Fruit fly (Drosophila melanogaster) whole organism, embryonic: ENCODE results near the gene MED18.
A peak's percentile ranks its signal among the peaks of the same experiment; 100 is the strongest.

Source experiments
- CG10267 ChIP-seq: fragments of 200-800 bp; sonication (Bioruptor generic); optimal IDR thresholded peaks from 2 replicates; lab custom pipeline; 2018; ENCODE audit warnings: missing biosample characterization, mild to moderate bottlenecking, missing genetic modification characterization, moderate library complexity
- CG10543 ChIP-seq: fragments of 200-800 bp; sonication (Bioruptor generic); optimal IDR thresholded peaks from 3 replicates; lab custom pipeline; 2017; ENCODE audit warnings: missing biosample characterization, mild to moderate bottlenecking, missing genetic modification characterization, moderate library complexity
- CG10959 ChIP-seq: fragments of 200-800 bp; sonication (Bioruptor generic); IDR thresholded peaks from 2 replicates; pipeline ENCODE4 v1.3.6; 2022; ENCODE audit warnings: missing biosample characterization, missing genetic modification characterization
- CG12219 ChIP-seq: fragments of 200-800 bp; sonication (Bioruptor generic); optimal IDR thresholded peaks from 3 replicates; lab custom pipeline; 2018; ENCODE audit warnings: missing biosample characterization, mild to moderate bottlenecking, missing genetic modification characterization
- CG13894 ChIP-seq: fragments of 200-800 bp; sonication (Bioruptor generic); optimal IDR thresholded peaks from 3 replicates; lab custom pipeline; 2018; ENCODE audit warnings: missing biosample characterization, mild to moderate bottlenecking, missing genetic modification characterization, moderate library complexity
- CG15269 ChIP-seq: fragments of 200-800 bp; sonication (Bioruptor generic); optimal IDR thresholded peaks from 2 replicates; lab custom pipeline; 2018; ENCODE audit warnings: missing biosample characterization, mild to moderate bottlenecking, missing genetic modification characterization, moderate library complexity
- CG1602 ChIP-seq: fragments of 200-800 bp; sonication (Bioruptor generic); optimal IDR thresholded peaks from 3 replicates; lab custom pipeline; 2016; ENCODE audit warnings: missing biosample characterization, missing genetic modification characterization
- CG1603 ChIP-seq: fragments of 200-800 bp; sonication (Bioruptor generic); optimal IDR thresholded peaks from 2 replicates; lab custom pipeline; 2019; ENCODE audit warnings: missing biosample characterization, mild to moderate bottlenecking, missing genetic modification characterization, moderate library complexity
- CG1647 ChIP-seq: fragments of 200-800 bp; sonication (Bioruptor generic); optimal IDR thresholded peaks from 3 replicates; lab custom pipeline; 2016; ENCODE audit warnings: missing biosample characterization, missing genetic modification characterization
- CG17359 ChIP-seq: fragments of 200-800 bp; sonication (Bioruptor generic); optimal IDR thresholded peaks from 3 replicates; lab custom pipeline; 2018; ENCODE audit warnings: missing biosample characterization, mild to moderate bottlenecking, missing genetic modification characterization, moderate library complexity
- CG18476 ChIP-seq: fragments of 200-800 bp; sonication (Bioruptor generic); optimal IDR thresholded peaks from 2 replicates; lab custom pipeline; 2016; ENCODE audit warnings: missing biosample characterization, mild to moderate bottlenecking, missing genetic modification characterization
- CG18599 ChIP-seq: fragments of 200-800 bp; sonication (Bioruptor generic); optimal IDR thresholded peaks from 3 replicates; lab custom pipeline; 2017; ENCODE audit warnings: missing biosample characterization, missing genetic modification characterization, mild to moderate bottlenecking, moderate library complexity, missing genetic modification reagents
- CG4404 ChIP-seq: fragments of 200-800 bp; sonication (Bioruptor generic); IDR thresholded peaks from 2 replicates; pipeline ENCODE4 v1.3.6; 2022; ENCODE audit warnings: missing biosample characterization, missing genetic modification characterization
- CG6854 ChIP-seq: fragments of 200-800 bp; sonication (Bioruptor generic); optimal IDR thresholded peaks from 3 replicates; lab custom pipeline; 2017; ENCODE audit warnings: missing biosample characterization, mild to moderate bottlenecking, missing genetic modification characterization
- CG7271 ChIP-seq: fragments of 200-800 bp; sonication (Bioruptor generic); optimal IDR thresholded peaks from 2 replicates; lab custom pipeline; 2018; ENCODE audit warnings: missing biosample characterization, mild to moderate bottlenecking, missing genetic modification characterization, moderate library complexity
- CG8359 ChIP-seq: fragments of 200-800 bp; sonication (Bioruptor generic); optimal IDR thresholded peaks from 2 replicates; lab custom pipeline; 2017; ENCODE audit warnings: missing biosample characterization, mild to moderate bottlenecking, missing genetic modification characterization, borderline replicate concordance
- CG9215 ChIP-seq: fragments of 200-800 bp; sonication (Bioruptor generic); IDR thresholded peaks from 2 replicates; pipeline ENCODE4 v1.3.6; 2022; ENCODE audit warnings: missing biosample characterization, missing genetic modification characterization
- CG9437 ChIP-seq: fragments of 200-800 bp; sonication (Bioruptor generic); optimal IDR thresholded peaks from 2 replicates; lab custom pipeline; 2018; ENCODE audit warnings: missing biosample characterization, mild to moderate bottlenecking, missing genetic modification characterization
- E2f1 ChIP-seq: fragments of 200-800 bp; sonication (Bioruptor generic); IDR thresholded peaks from 2 replicates; pipeline ENCODE4 v1.3.6; 2022; ENCODE audit warnings: missing biosample characterization, missing genetic modification characterization
- Gug ChIP-seq: fragments of 200-800 bp; sonication (Bioruptor generic); IDR thresholded peaks from 4 replicates; pipeline ENCODE4 v1.3.6; 2022; ENCODE audit warnings: missing biosample characterization, missing genetic modification characterization
- HLH3B ChIP-seq: fragments of 200-800 bp; sonication (Bioruptor generic); IDR thresholded peaks from 2 replicates; pipeline ENCODE4 v1.3.6; 2022; ENCODE audit warnings: missing biosample characterization, missing genetic modification characterization
- Hmr ChIP-seq: fragments of 200-800 bp; sonication (Bioruptor generic); optimal IDR thresholded peaks from 3 replicates; lab custom pipeline; 2017; ENCODE audit warnings: mild to moderate bottlenecking, missing biosample characterization, missing genetic modification reagents, missing genetic modification characterization
- Hr39 ChIP-seq: fragments of >200 bp; optimal IDR thresholded peaks from 2 replicates; lab custom pipeline; 2017
- Kr ChIP-seq: fragments of 200-800 bp; sonication (Bioruptor generic); optimal IDR thresholded peaks from 2 replicates; lab custom pipeline; 2017; ENCODE audit warnings: missing biosample characterization, mild to moderate bottlenecking, missing genetic modification characterization
- Mad ChIP-seq: fragments of 200-800 bp; sonication (Bioruptor generic); optimal IDR thresholded peaks from 2 replicates; lab custom pipeline; 2016; ENCODE audit warnings: missing biosample characterization, missing genetic modification characterization
- Mrtf ChIP-seq: fragments of 200-800 bp; sonication (Bioruptor generic); IDR thresholded peaks from 3 replicates; pipeline ENCODE4 v1.3.6; 2022; ENCODE audit warnings: missing biosample characterization, missing genetic modification characterization
- Myb ChIP-seq: fragments of 200-800 bp; sonication (Bioruptor generic); optimal IDR thresholded peaks from 2 replicates; lab custom pipeline; 2016; ENCODE audit warnings: missing biosample characterization, missing genetic modification characterization
- Optix ChIP-seq: fragments of 200-800 bp; sonication (Bioruptor generic); IDR thresholded peaks from 3 replicates; pipeline ENCODE4 v1.3.6; 2022; ENCODE audit warnings: missing biosample characterization, missing genetic modification characterization
- Side ChIP-seq: fragments of 200-800 bp; sonication (Bioruptor generic); optimal IDR thresholded peaks from 2 replicates; lab custom pipeline; 2016; ENCODE audit warnings: missing biosample characterization, missing genetic modification characterization
- Tbp ChIP-seq: fragments of >200 bp; optimal IDR thresholded peaks from 2 replicates; lab custom pipeline; 2018; ENCODE audit warnings: missing biosample characterization, missing genetic modification characterization
- Xbp1 ChIP-seq: fragments of 200-800 bp; sonication (Bioruptor generic); optimal IDR thresholded peaks from 3 replicates; lab custom pipeline; 2016; ENCODE audit warnings: missing biosample characterization, mild to moderate bottlenecking, missing genetic modification characterization
- aop ChIP-seq: fragments of 200-800 bp; sonication (Bioruptor generic); IDR thresholded peaks from 2 replicates; pipeline ENCODE4 v1.3.6; 2022; ENCODE audit warnings: missing biosample characterization, missing genetic modification characterization
- bab2 ChIP-seq: fragments of 200-800 bp; sonication (Bioruptor generic); optimal IDR thresholded peaks from 2 replicates; lab custom pipeline; 2016; ENCODE audit warnings: missing biosample characterization, missing genetic modification characterization
- bbx ChIP-seq: fragments of 200-800 bp; sonication (Bioruptor generic); IDR thresholded peaks from 2 replicates; pipeline ENCODE4 v1.3.6; 2022; ENCODE audit warnings: missing biosample characterization, missing genetic modification characterization; ENCODE audit not compliant: partially characterized antibody
- dmrt11E ChIP-seq: fragments of 200-800 bp; sonication (Bioruptor generic); optimal IDR thresholded peaks from 3 replicates; lab custom pipeline; 2018; ENCODE audit warnings: missing biosample characterization, mild to moderate bottlenecking, missing genetic modification characterization, moderate library complexity
- gcm2 ChIP-seq: fragments of 200-800 bp; sonication (Bioruptor generic); optimal IDR thresholded peaks from 2 replicates; lab custom pipeline; 2016; ENCODE audit warnings: missing biosample characterization, missing genetic modification characterization
- hb ChIP-seq: fragments of 200-800 bp; sonication (Bioruptor generic); IDR thresholded peaks from 3 replicates; pipeline ENCODE4 v1.3.6; 2022; ENCODE audit warnings: missing biosample characterization, missing genetic modification characterization; ENCODE audit not compliant: partially characterized antibody
- jing ChIP-seq: fragments of 200-800 bp; sonication (Bioruptor generic); optimal IDR thresholded peaks from 2 replicates; lab custom pipeline; 2018; ENCODE audit warnings: missing biosample characterization, mild to moderate bottlenecking, missing genetic modification characterization
- kni ChIP-seq: fragments of 200-800 bp; sonication (Bioruptor generic); optimal IDR thresholded peaks from 3 replicates; lab custom pipeline; 2017; ENCODE audit warnings: mild to moderate bottlenecking, missing biosample characterization, missing genetic modification reagents, missing genetic modification characterization
- knrl ChIP-seq: fragments of 200-800 bp; sonication (Bioruptor generic); IDR thresholded peaks from 3 replicates; pipeline ENCODE4 v1.3.6; 2022; ENCODE audit warnings: missing biosample characterization, missing genetic modification characterization; ENCODE audit not compliant: partially characterized antibody
- lmd ChIP-seq: fragments of 200-800 bp; sonication (Bioruptor generic); IDR thresholded peaks from 2 replicates; pipeline ENCODE4 v1.3.6; 2022; ENCODE audit warnings: missing biosample characterization, missing genetic modification characterization
- oc ChIP-seq: fragments of 200-800 bp; sonication (Bioruptor generic); optimal IDR thresholded peaks from 2 replicates; lab custom pipeline; 2018; ENCODE audit warnings: missing biosample characterization, mild to moderate bottlenecking, missing genetic modification characterization, moderate library complexity
- otp ChIP-seq: fragments of 200-800 bp; sonication (Bioruptor generic); IDR thresholded peaks from 3 replicates; pipeline ENCODE4, ENCODE4 v1.3.6; 2022; ENCODE audit warnings: missing biosample characterization, missing genetic modification characterization
- phol ChIP-seq: fragments of 200-800 bp; sonication (Bioruptor generic); optimal IDR thresholded peaks from 3 replicates; lab custom pipeline; 2018; ENCODE audit warnings: missing biosample characterization, mild to moderate bottlenecking, missing genetic modification characterization, moderate library complexity
- pum ChIP-seq: fragments of 200-800 bp; sonication (Bioruptor generic); optimal IDR thresholded peaks from 2 replicates; lab custom pipeline; 2016; ENCODE audit warnings: missing biosample characterization, missing genetic modification characterization
- shn ChIP-seq: fragments of 200-800 bp; sonication (Bioruptor generic); optimal IDR thresholded peaks from 3 replicates; lab custom pipeline; 2016; ENCODE audit warnings: missing biosample characterization, missing genetic modification characterization
- slbo ChIP-seq: fragments of 200-800 bp; sonication (Bioruptor generic); IDR thresholded peaks from 2 replicates; pipeline ENCODE4 v1.3.6; 2022; ENCODE audit warnings: missing biosample characterization, missing genetic modification characterization
- sug ChIP-seq: fragments of 200-800 bp; optimal IDR thresholded peaks from 2 replicates; lab custom pipeline; 2019; ENCODE audit warnings: missing biosample characterization, mild to moderate bottlenecking, missing genetic modification characterization, moderate library complexity
- tll ChIP-seq, 2 experiments: fragments of 200-800 bp in 1 of 2; fragments of >200 bp in 1 of 2; sonication (Bioruptor generic) in 1 of 2; optimal IDR thresholded peaks; 2 replicates each; lab custom pipeline; 2017 to 2019; ENCODE audit warnings: missing biosample characterization in 2 of 2, missing genetic modification characterization in 2 of 2, mild to moderate bottlenecking in 1 of 2, moderate library complexity in 1 of 2
- twi ChIP-seq: fragments of 200-800 bp; optimal IDR thresholded peaks from 2 replicates; lab custom pipeline; 2019; ENCODE audit warnings: missing biosample characterization, mild to moderate bottlenecking, missing genetic modification characterization, moderate library complexity
- wek ChIP-seq: fragments of 200-800 bp; sonication (Bioruptor generic); optimal IDR thresholded peaks from 3 replicates; lab custom pipeline; 2018; ENCODE audit warnings: missing biosample characterization, mild to moderate bottlenecking, missing genetic modification characterization, moderate library complexity

MED18 gene

DNA sequence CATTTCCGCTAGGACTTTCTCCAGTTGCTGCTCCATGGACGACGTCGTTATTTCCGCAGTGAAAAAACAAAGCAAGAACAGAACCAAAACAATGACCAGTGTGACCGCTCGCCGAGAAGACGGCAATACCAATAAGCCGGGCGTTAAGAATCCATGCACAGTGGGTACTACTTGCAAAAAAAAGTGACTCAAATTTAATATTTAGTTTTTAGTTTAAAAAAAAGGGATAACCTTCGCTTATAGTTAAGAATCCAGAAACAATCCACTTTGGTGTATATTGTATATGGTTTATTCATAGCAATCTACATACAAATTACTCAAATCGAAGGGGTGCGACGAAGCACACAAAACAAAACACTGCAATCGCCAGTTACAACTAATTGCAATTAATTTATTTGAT is 6.8 kb upstream of the MED18 start, which contains the start of gene Lamtor5 (continued):
- TF ChIP-seq pum (GFP tag; lab: Kevin White, UChicago) (peak; percentile 31), Tbp (no peak), oc (peak; percentile 49), Optix (GFP tag; lab: Robert Waterston, UW) (no peak), CG8359 (GFP tag; lab: Kevin White, UChicago) (no peak), twi (tag; lab: Kevin White, UChicago) (no peak), Xbp1 (GFP tag; lab: Kevin White, UChicago) (peak; percentile 27), CG10959 (GFP tag; lab: Robert Waterston, UW) (no peak), jing (GFP tag; lab: Kevin White, UChicago) (no peak), CG10267 (tag; lab: Kevin White, UChicago) (peak; percentile 41), CG17359 (tag; lab: Kevin White, UChicago) (peak; percentile 44), wek (GFP tag; lab: Kevin White, UChicago) (no peak), CG18476 (GFP tag; lab: Kevin White, UChicago) (no peak), Myb (GFP tag; lab: Kevin White, UChicago) (peak; percentile 38), Gug (GFP tag; lab: Robert Waterston, UW) (no peak; the same call in 3 of the 4 replicates), sug (tag; lab: Kevin White, UChicago) (peak; percentile 15), CG7271 (tag; lab: Kevin White, UChicago) (no peak), lmd (GFP tag; lab: Robert Waterston, UW) (peak; percentile 50; the same call in 1 of the 2 replicates), Mad (peak; percentile 10), CG1647 (no peak), CG1603 (tag; lab: Kevin White, UChicago) (peak; percentile 27), CG12219 (GFP tag; lab: Kevin White, UChicago) (no peak), CG6854 (GFP tag; lab: Kevin White, UChicago) (peak; percentile 32), HLH3B (GFP tag; lab: Robert Waterston, UW) (no peak), aop (GFP tag; lab: Robert Waterston, UW) (no peak), dmrt11E (tag; lab: Kevin White, UChicago) (no peak), Side (GFP tag; lab: Kevin White, UChicago) (no peak), otp (no peak), kni (GFP tag; lab: Kevin White, UChicago) (no peak), hb (no peak), bbx (GFP tag; lab: Robert Waterston, UW) (0 out of 2 replicates have a peak, but pooled peaks have one; percentile 28), CG9215 (GFP tag; lab: Robert Waterston, UW) (no peak), CG9437 (GFP tag; lab: Kevin White, UChicago) (no peak), CG10543 (GFP tag; lab: Kevin White, UChicago) (peak; percentile 22), E2f1 (GFP tag; lab: Robert Waterston, UW) (no peak), phol (tag; lab: Kevin White, UChicago) (peak; percentile 41), Hr39 (lab: Kevin White, UChicago) (no peak), knrl (GFP tag; lab: Robert Waterston, UW) (no peak), bab2 (GFP tag; lab: Kevin White, UChicago) (peak; percentile 35), CG1602 (GFP tag; lab: Kevin White, UChicago) (no peak), shn (no peak), CG4404 (GFP tag; lab: Robert Waterston, UW) (no peak), Mrtf (GFP tag; lab: Robert Waterston, UW) (no peak), Kr (no peak), CG15269 (peak; percentile 45), CG18599 (GFP tag; lab: Kevin White, UChicago) (peak; percentile 42), Hmr (GFP tag; lab: Kevin White, UChicago) (peak; percentile 49), gcm2 (GFP tag; lab: Kevin White, UChicago) (no peak), tll (GFP tag; optimal IDR thresholded peaks at IDR 0.05; lab: Kevin White, UChicago) (no peak), slbo (GFP tag; lab: Robert Waterston, UW) (peak; percentile 73), CG13894 (tag; lab: Kevin White, UChicago) (peak; percentile 43)
